Worm (Caenorhabditis elegans): Measurements from ENCODE around the gene dhs-23.

- TF ChIP-seq nhr-10 (tag; optimal IDR thresholded peaks at IDR 0.05): no peak
- no peak for TF ChIP-seq unc-62 (GFP tag; optimal IDR thresholded peaks at IDR 0.05 in 1 of 2)
- no peak for TF ChIP-seq unc-62 (tag; optimal IDR thresholded peaks at IDR 0.05)
- TF ChIP-seq ztf-11 (tag; optimal IDR thresholded peaks at IDR 0.05): no peak
- no peak for TF ChIP-seq Y105C5A.15 (GFP tag; IDR thresholded peaks at IDR 0.05)
- TF ChIP-seq fos-1 (tag; optimal IDR thresholded peaks at IDR 0.05): no peak
- TF ChIP-seq skn-1 (tag; optimal IDR thresholded peaks at IDR 0.05): no peak
- no peak for TF ChIP-seq ama-1 (optimal IDR thresholded peaks at IDR 0.05)
- no peak for TF ChIP-seq lin-39 (tag; optimal IDR thresholded peaks at IDR 0.05)
- TF ChIP-seq T20F7.1 (GFP tag; optimal IDR thresholded peaks at IDR 0.05): no peak
- TF ChIP-seq mep-1 (tag; optimal IDR thresholded peaks at IDR 0.05): no peak
- no peak for TF ChIP-seq nhr-77 (tag; optimal IDR thresholded peaks at IDR 0.05)
- no peak for TF ChIP-seq spr-3 (GFP tag; optimal IDR thresholded peaks at IDR 0.05)
- TF ChIP-seq R02D3.7 (tag; optimal IDR thresholded peaks at IDR 0.05): no peak
- no peak for TF ChIP-seq nhr-42 (GFP tag; IDR thresholded peaks at IDR 0.05)
Measured at ce11 chrV:15379817-15380216, 1.2 kb upstream of the dhs-23 start, which contains the start of gene srh-251.

Data from whole organism, L4 larva.